Worm (Caenorhabditis elegans) whole organism, L1 larva: ENCODE results near the gene C06A12.8.

Experiments used
- C16A3.4 ChIP-seq: fragments of 150-350 bp; optimal IDR thresholded peaks from 2 replicates; lab custom pipeline; 2014; ENCODE audit warnings: missing biosample characterization, missing genetic modification characterization
- alr-1 ChIP-seq: fragments of 200-800 bp; sonication (Bioruptor generic); optimal IDR thresholded peaks from 2 replicates; lab custom pipeline; 2018; ENCODE audit warnings: borderline replicate concordance, mild to moderate bottlenecking, missing genetic modification characterization, missing compliant biosample characterization
- aly-2 ChIP-seq: fragments of 150-350 bp; optimal IDR thresholded peaks from 2 replicates; lab custom pipeline; 2014; ENCODE audit warnings: missing biosample characterization, missing genetic modification characterization
- ceh-90 ChIP-seq: sonication (generic microtip); optimal IDR thresholded peaks from 2 replicates; lab custom pipeline; 2016; ENCODE audit warnings: missing genetic modification characterization, missing compliant biosample characterization
- dsc-1 ChIP-seq: sonication (generic microtip); optimal IDR thresholded peaks from 2 replicates; lab custom pipeline; 2016; ENCODE audit warnings: mild to moderate bottlenecking, missing genetic modification characterization, missing compliant biosample characterization
- elt-2 ChIP-seq: sonication (generic microtip); optimal IDR thresholded peaks from 2 replicates; lab custom pipeline; 2016; ENCODE audit warnings: missing genetic modification characterization, mild to moderate bottlenecking, inconsistent platforms, missing compliant biosample characterization, missing genetic modification reagents
- fkh-10 ChIP-seq: sonication (generic microtip); optimal IDR thresholded peaks from 2 replicates; lab custom pipeline; 2017; ENCODE audit warnings: missing biosample characterization, missing genetic modification reagents, missing genetic modification characterization
- fkh-4 ChIP-seq: sonication (generic microtip); optimal IDR thresholded peaks from 2 replicates; lab custom pipeline; 2016; ENCODE audit warnings: missing compliant biosample characterization, missing genetic modification characterization, borderline replicate concordance
- fos-1 ChIP-seq: fragments of 150-350 bp; optimal IDR thresholded peaks from 2 replicates; lab custom pipeline; 2014; ENCODE audit warnings: missing biosample characterization, missing genetic modification characterization
- hlh-17 ChIP-seq: fragments of 200-800 bp; sonication (Bioruptor generic); optimal IDR thresholded peaks from 2 replicates; lab custom pipeline; 2018; ENCODE audit warnings: missing genetic modification characterization, mild to moderate bottlenecking, missing compliant biosample characterization, moderate library complexity, borderline replicate concordance
- irx-1 ChIP-seq: sonication (generic microtip); optimal IDR thresholded peaks from 2 replicates; lab custom pipeline; 2016; ENCODE audit warnings: missing genetic modification characterization, missing compliant biosample characterization
- isw-1 ChIP-seq: fragments of 200-800 bp; sonication (Bioruptor generic); IDR thresholded peaks from 2 replicates; pipeline ENCODE4 v1.3.6; 2022; ENCODE audit warnings: missing genetic modification characterization, missing compliant biosample characterization
- lin-15B ChIP-seq: fragments of 150-350 bp; sonication (generic microtip); optimal IDR thresholded peaks from 3 replicates; lab custom pipeline; 2014; ENCODE audit warnings: missing biosample characterization, missing genetic modification characterization
- lsy-2 ChIP-seq, 2 experiments: fragments of 150-350 bp; optimal IDR thresholded peaks; 2 replicates each; lab custom pipeline; 2014; ENCODE audit warnings: missing biosample characterization in 2 of 2, missing genetic modification characterization in 2 of 2
- mdl-1 ChIP-seq, 2 experiments: fragments of 150-350 bp; optimal IDR thresholded peaks; 2 replicates each; lab custom pipeline; 2014 to 2017; ENCODE audit warnings: missing biosample characterization in 2 of 2, missing genetic modification characterization in 2 of 2, inconsistent platforms in 1 of 2
- mef-2 ChIP-seq: fragments of 150-350 bp; optimal IDR thresholded peaks from 2 replicates; lab custom pipeline; 2014; ENCODE audit warnings: missing biosample characterization, missing genetic modification characterization
- nhr-20 ChIP-seq: sonication (generic microtip); optimal IDR thresholded peaks from 2 replicates; lab custom pipeline; 2016; ENCODE audit warnings: mild to moderate bottlenecking, missing genetic modification characterization, missing compliant biosample characterization
- nhr-77 ChIP-seq: fragments of 150-350 bp; optimal IDR thresholded peaks from 2 replicates; lab custom pipeline; 2014; ENCODE audit warnings: missing biosample characterization, missing genetic modification characterization
- nhr-85 ChIP-seq: sonication (generic microtip); peaks from one replicate; lab custom pipeline; 2016; ENCODE audit warnings: missing genetic modification characterization, inconsistent platforms, missing compliant biosample characterization
- pag-3 ChIP-seq: sonication (generic microtip); optimal IDR thresholded peaks from 2 replicates; lab custom pipeline; 2017; ENCODE audit warnings: missing genetic modification characterization, mild to moderate bottlenecking, missing compliant biosample characterization, antibody characterized with exemption, borderline replicate concordance; ENCODE audit not compliant: insufficient read depth
- pqm-1 ChIP-seq: sonication (generic microtip); optimal IDR thresholded peaks from 3 replicates; lab custom pipeline; 2017; ENCODE audit warnings: missing biosample characterization, missing genetic modification characterization
- rnt-1 ChIP-seq: sonication (generic microtip); optimal IDR thresholded peaks from 2 replicates; lab custom pipeline; 2016; ENCODE audit warnings: mild to moderate bottlenecking, missing genetic modification characterization, moderate library complexity, missing compliant biosample characterization
- skn-1 ChIP-seq: fragments of 150-350 bp; optimal IDR thresholded peaks from 2 replicates; lab custom pipeline; 2014; ENCODE audit warnings: missing biosample characterization, missing genetic modification characterization
- snpc-4 ChIP-seq: fragments of 150-350 bp; optimal IDR thresholded peaks from 2 replicates; lab custom pipeline; 2014; ENCODE audit warnings: missing biosample characterization, missing genetic modification characterization
- snu-23 ChIP-seq: sonication (generic microtip); optimal IDR thresholded peaks from 2 replicates; lab custom pipeline; 2016; ENCODE audit warnings: missing genetic modification characterization, missing compliant biosample characterization
- tlp-1 ChIP-seq: fragments of 150-350 bp; optimal IDR thresholded peaks from 2 replicates; lab custom pipeline; 2014; ENCODE audit warnings: missing biosample characterization, missing genetic modification characterization
- unc-130 ChIP-seq: fragments of 150-350 bp; optimal IDR thresholded peaks from 2 replicates; lab custom pipeline; 2017; ENCODE audit warnings: missing biosample characterization, missing genetic modification characterization, inconsistent platforms
- unc-30 ChIP-seq: sonication (generic microtip); optimal IDR thresholded peaks from 2 replicates; lab custom pipeline; 2017; ENCODE audit warnings: missing biosample characterization, missing genetic modification characterization
- unc-98 ChIP-seq: fragments of 200-800 bp; sonication (Bioruptor generic); IDR thresholded peaks from 2 replicates; pipeline ENCODE4 v1.3.6; 2022; ENCODE audit warnings: missing genetic modification characterization, missing compliant biosample characterization
- xbp-1 ChIP-seq: sonication (generic microtip); optimal IDR thresholded peaks from 2 replicates; lab custom pipeline; 2016; ENCODE audit warnings: missing genetic modification characterization, missing compliant biosample characterization
- zag-1 ChIP-seq: fragments of 150-350 bp; optimal IDR thresholded peaks from 2 replicates; lab custom pipeline; 2014; ENCODE audit warnings: missing biosample characterization, missing genetic modification characterization
- zip-4 ChIP-seq: fragments of 200-800 bp; sonication (Bioruptor generic); optimal IDR thresholded peaks from 2 replicates; lab custom pipeline; 2018; ENCODE audit warnings: mild to moderate bottlenecking, missing genetic modification characterization, moderate library complexity, missing compliant biosample characterization
- ztf-4 ChIP-seq: fragments of 150-350 bp; optimal IDR thresholded peaks from 2 replicates; lab custom pipeline; 2014; ENCODE audit warnings: missing biosample characterization, missing genetic modification characterization

C06A12.8 gene

ce11 chrIV:17427423-17427822, 9.7 kb upstream of the C06A12.8 start, which contains the start of gene C06A12.3 (continued):
- no peak for TF ChIP-seq lsy-2 (tag; optimal IDR thresholded peaks at IDR 0.05; lab: Kevin White, UChicago)

DNA sequence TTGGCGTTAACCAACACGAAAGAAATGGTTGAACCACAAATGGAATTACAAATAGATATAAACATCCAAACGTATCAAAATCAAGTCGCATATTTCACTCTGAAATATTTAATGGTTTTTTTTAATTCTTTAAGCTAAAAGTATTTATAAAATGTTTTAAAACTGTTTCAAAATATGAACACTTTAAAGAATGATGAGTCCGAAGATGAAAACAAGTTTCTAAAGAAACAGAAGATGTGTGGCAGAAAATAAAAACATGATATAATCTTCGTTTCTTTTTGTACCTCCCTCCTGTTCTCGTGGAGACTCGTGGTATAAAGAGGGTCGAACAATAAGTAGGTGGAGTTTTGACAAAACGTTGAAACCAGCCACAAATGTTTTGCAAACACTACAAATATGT, 5.9 kb upstream of the C06A12.8 start, which contains the start of gene lact-6:
Gene lact-6 (minus strand): TSS at position 101 of the 400 bp plus-strand sequence.
- TF ChIP-seq mdl-1 (tag; optimal IDR thresholded peaks at IDR 0.05; lab: Kevin White, UChicago) (no peak), zip-4 (GFP tag; lab: Kevin White, UChicago) (no peak), mef-2 (tag; lab: Kevin White, UChicago) (no peak), rnt-1 (tag; lab: Kevin White, UChicago) (no peak), pqm-1 (tag; lab: Kevin White, UChicago) (no peak), irx-1 (tag; lab: Kevin White, UChicago) (no peak), skn-1 (no peak), snpc-4 (tag; lab: Kevin White, UChicago) (no peak), tlp-1 (tag; lab: Kevin White, UChicago) (no peak), aly-2 (tag; lab: Kevin White, UChicago) (no peak)

- no peak for TF ChIP-seq unc-30 (tag; lab: Kevin White, UChicago)
- TF ChIP-seq fos-1 (tag; lab: Kevin White, UChicago): no peak
- peak; percentile 49 for TF ChIP-seq elt-2 (tag; lab: Kevin White, UChicago)
These were observed 4.8 kb upstream of the C06A12.8 start for ce11 chrIV:17432223-17432826.

DNA sequence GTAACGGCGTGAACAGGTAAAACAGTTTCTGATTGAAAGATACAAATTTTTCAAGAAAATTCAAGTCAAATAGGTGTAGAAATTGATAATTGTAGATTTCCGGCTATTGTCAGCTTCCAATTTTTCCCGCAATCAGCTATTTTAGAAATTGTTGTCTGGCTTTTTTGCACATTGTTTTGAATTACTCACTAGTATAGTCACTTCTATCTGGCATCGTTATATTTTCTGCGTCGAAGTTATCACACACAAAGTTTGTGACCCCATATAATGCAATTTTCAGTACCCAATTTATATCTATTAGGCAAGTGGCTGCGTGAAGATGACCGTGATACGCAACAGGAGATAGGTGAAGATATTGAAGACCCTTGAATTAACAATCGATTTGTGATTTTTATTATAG, 1.9 kb upstream of the C06A12.8 start:
- peak; percentile 51 for TF ChIP-seq nhr-85 (tag; lab: Kevin White, UChicago)
- no peak for TF ChIP-seq unc-130 (tag; lab: Kevin White, UChicago)

- TF ChIP-seq pqm-1 (tag; lab: Kevin White, UChicago): no peak
- TF ChIP-seq C16A3.4: no peak
- no peak for TF ChIP-seq lin-15B (tag; lab: Kevin White, UChicago)
- no peak for TF ChIP-seq xbp-1 (tag; lab: Kevin White, UChicago)
- TF ChIP-seq mdl-1 (tag; optimal IDR thresholded peaks at IDR 0.05; lab: Kevin White, UChicago): no peak
- no peak for TF ChIP-seq ztf-4 (tag; lab: Kevin White, UChicago)
These were observed 586 bp upstream of the C06A12.8 start, which contains the start of gene gcy-27 for ce11 chrIV:17436552-17436951. Gene gcy-27 (minus strand): TSS chrIV:17436652.

ce11 chrIV:17440001-17440400, 2.9 kb downstream of the C06A12.8 start, which contains the start of gene C06A12.19:
Gene C06A12.19 (minus strand): TSS chrIV:17440101.
- TF ChIP-seq fkh-10 (GFP tag; lab: Kevin White, UChicago) (no peak), mdl-1 (tag; optimal IDR thresholded peaks at IDR 0.05; lab: Kevin White, UChicago) (no peak)

ce11 chrIV:17440417-17440816, 3.3 kb downstream of the C06A12.8 start, which contains the start of gene F08A7.1:
Gene F08A7.1 (plus strand): TSS chrIV:17440607.
- TF ChIP-seq snu-23: no peak
- TF ChIP-seq mdl-1 (tag; optimal IDR thresholded peaks at IDR 0.05; lab: Kevin White, UChicago): no peak
- TF ChIP-seq zag-1 (tag; lab: Kevin White, UChicago): no peak
- TF ChIP-seq ceh-90 (tag; lab: Kevin White, UChicago): no peak
- TF ChIP-seq isw-1 (GFP tag; lab: Robert Waterston, UW): no peak
- TF ChIP-seq fkh-4 (tag; lab: Kevin White, UChicago): no peak
- TF ChIP-seq dsc-1 (tag; lab: Kevin White, UChicago): no peak
- TF ChIP-seq elt-2 (tag; lab: Kevin White, UChicago): peak; percentile 63
- TF ChIP-seq unc-98 (GFP tag; lab: Robert Waterston, UW): no peak
- TF ChIP-seq alr-1: no peak
- no peak for TF ChIP-seq pag-3 (tag; lab: Kevin White, UChicago)
- TF ChIP-seq nhr-20 (tag; lab: Kevin White, UChicago): no peak
- TF ChIP-seq nhr-77 (tag; lab: Kevin White, UChicago): no peak
- TF ChIP-seq pqm-1 (tag; lab: Kevin White, UChicago): no peak
- peak; percentile 32 for TF ChIP-seq nhr-85 (tag; lab: Kevin White, UChicago)
- no peak for TF ChIP-seq hlh-17 (GFP tag; lab: Kevin White, UChicago)
- TF ChIP-seq skn-1: no peak
